Fruit fly (Drosophila melanogaster) whole organism, embryonic: Measurements from ENCODE around the gene Cht2.

Source experiments
- B-H1 ChIP-seq: fragments of 200-800 bp; sonication (Bioruptor generic); IDR thresholded peaks from 3 replicates; pipeline ENCODE4 v1.3.6; 2022; ENCODE audit warnings: missing biosample characterization, missing genetic modification characterization
- Bteb2 ChIP-seq: fragments of 200-800 bp; sonication (Bioruptor generic); optimal IDR thresholded peaks from 2 replicates; lab custom pipeline; 2016; ENCODE audit warnings: missing biosample characterization, missing genetic modification characterization
- CG10209 ChIP-seq: fragments of 200-800 bp; sonication (Bioruptor generic); optimal IDR thresholded peaks from 3 replicates; lab custom pipeline; 2017; ENCODE audit warnings: missing biosample characterization, mild to moderate bottlenecking, missing genetic modification characterization, missing genetic modification reagents
- CG10321 ChIP-seq: fragments of 200-800 bp; sonication (Bioruptor generic); IDR thresholded peaks from 2 replicates; pipeline ENCODE4 v1.3.6; 2022; ENCODE audit warnings: missing biosample characterization, missing genetic modification characterization
- CG10565 ChIP-seq: fragments of 200-800 bp; sonication (Bioruptor generic); optimal IDR thresholded peaks from 3 replicates; lab custom pipeline; 2016; ENCODE audit warnings: missing biosample characterization, mild to moderate bottlenecking, missing genetic modification characterization
- CG11398 ChIP-seq: fragments of 200-800 bp; sonication (Bioruptor generic); optimal IDR thresholded peaks from 2 replicates; lab custom pipeline; 2016; ENCODE audit warnings: missing biosample characterization, missing genetic modification characterization
- CG13894 ChIP-seq: fragments of 200-800 bp; sonication (Bioruptor generic); optimal IDR thresholded peaks from 3 replicates; lab custom pipeline; 2018; ENCODE audit warnings: missing biosample characterization, mild to moderate bottlenecking, missing genetic modification characterization, moderate library complexity
- CG14014 ChIP-seq: fragments of 200-800 bp; sonication (Bioruptor generic); IDR thresholded peaks from 2 replicates; pipeline ENCODE4 v1.3.6; 2022; ENCODE audit warnings: missing biosample characterization, missing genetic modification characterization
- CG2129 ChIP-seq: fragments of 200-800 bp; sonication (Bioruptor generic); IDR thresholded peaks from 2 replicates; pipeline ENCODE4 v1.3.6; 2022; ENCODE audit warnings: missing biosample characterization, missing genetic modification characterization; ENCODE audit not compliant: partially characterized antibody
- CG30431 ChIP-seq: fragments of 200-800 bp; sonication (Bioruptor generic); optimal IDR thresholded peaks from 2 replicates; lab custom pipeline; 2017; ENCODE audit warnings: missing biosample characterization, missing genetic modification characterization
- CG3407 ChIP-seq: fragments of 200-800 bp; sonication (Bioruptor generic); optimal IDR thresholded peaks from 2 replicates; lab custom pipeline; 2018; ENCODE audit warnings: missing biosample characterization, mild to moderate bottlenecking, missing genetic modification characterization
- CG6254 ChIP-seq: fragments of 200-800 bp; sonication (Bioruptor generic); optimal IDR thresholded peaks from 3 replicates; lab custom pipeline; 2017; ENCODE audit warnings: mild to moderate bottlenecking, missing biosample characterization, missing genetic modification reagents, missing genetic modification characterization
- CG6689 ChIP-seq: fragments of 200-800 bp; sonication (Bioruptor generic); IDR thresholded peaks from 2 replicates; pipeline ENCODE4 v1.3.6; 2022; ENCODE audit warnings: missing biosample characterization, missing genetic modification characterization
- CG8089 ChIP-seq: fragments of 200-800 bp; sonication (Bioruptor generic); optimal IDR thresholded peaks from 3 replicates; lab custom pipeline; 2016; ENCODE audit warnings: missing biosample characterization, missing genetic modification characterization
- CrebB ChIP-seq: fragments of 200-800 bp; sonication (Bioruptor generic); optimal IDR thresholded peaks from 3 replicates; lab custom pipeline; 2018; ENCODE audit warnings: missing biosample characterization, mild to moderate bottlenecking, missing genetic modification characterization
- Dad ChIP-seq: fragments of 200-800 bp; sonication (Bioruptor generic); optimal IDR thresholded peaks from 3 replicates; lab custom pipeline; 2016; ENCODE audit warnings: missing biosample characterization, missing genetic modification characterization
- Dfd ChIP-seq, 2 experiments: fragments of >200 bp; optimal IDR thresholded peaks; 2 replicates each; lab custom pipeline; 2017; ENCODE audit warnings: missing biosample characterization in 2 of 2, missing genetic modification characterization in 2 of 2
- Doc2 ChIP-seq: fragments of 200-800 bp; sonication (Bioruptor generic); IDR thresholded peaks from 2 replicates; pipeline ENCODE4 v1.3.6; 2022; ENCODE audit warnings: missing biosample characterization, missing genetic modification characterization
- Eip74EF ChIP-seq, 2 experiments: fragments of 200-800 bp in 1 of 2; fragments of >200 bp in 1 of 2; sonication (Bioruptor generic) in 1 of 2; optimal IDR thresholded peaks; 2 replicates each; lab custom pipeline; 2017 to 2019; ENCODE audit warnings: missing biosample characterization in 2 of 2, missing genetic modification characterization in 2 of 2, mild to moderate bottlenecking in 1 of 2, moderate library complexity in 1 of 2
- Ets65A ChIP-seq: fragments of 200-800 bp; sonication (Bioruptor generic); peaks from one replicate; lab custom pipeline; 2016; ENCODE audit warnings: missing biosample characterization, missing genetic modification characterization
- GATAe ChIP-seq: fragments of 200-800 bp; sonication (Bioruptor generic); conservative IDR thresholded peaks from 2 replicates; pipeline ENCODE4 v1.3.6; 2022; ENCODE audit warnings: missing biosample characterization, missing genetic modification characterization
- H2.0 ChIP-seq: fragments of 200-800 bp; sonication (Bioruptor generic); IDR thresholded peaks from 2 replicates; pipeline ENCODE4 v1.3.6; 2022; ENCODE audit warnings: missing biosample characterization, missing genetic modification characterization
- HmgD ChIP-seq: fragments of 200-800 bp; sonication (Bioruptor generic); optimal IDR thresholded peaks from 3 replicates; lab custom pipeline; 2016; ENCODE audit warnings: missing biosample characterization, missing genetic modification characterization
- Lim3 ChIP-seq: fragments of 200-800 bp; sonication (Bioruptor generic); IDR thresholded peaks from 2 replicates; pipeline ENCODE4 v1.3.6; 2022; ENCODE audit warnings: missing biosample characterization, missing genetic modification characterization
- Oli ChIP-seq: fragments of 200-800 bp; sonication (Bioruptor generic); optimal IDR thresholded peaks from 2 replicates; lab custom pipeline; 2018; ENCODE audit warnings: missing biosample characterization, mild to moderate bottlenecking, missing genetic modification characterization, moderate library complexity
- Pdp1 ChIP-seq, 2 experiments: fragments of 200-800 bp; sonication (Bioruptor generic); optimal IDR thresholded peaks; 3 replicates each; lab custom pipeline; 2016; ENCODE audit warnings: missing biosample characterization in 2 of 2, missing genetic modification characterization in 2 of 2, mild to moderate bottlenecking in 1 of 2, moderate library complexity in 1 of 2
- Ptx1 ChIP-seq: fragments of 200-800 bp; sonication (Bioruptor generic); IDR thresholded peaks from 2 replicates; pipeline ENCODE4 v1.3.6; 2022; ENCODE audit warnings: missing biosample characterization, missing genetic modification characterization
- Ravus ChIP-seq: fragments of 200-800 bp; sonication (Bioruptor generic); IDR thresholded peaks from 2 replicates; pipeline ENCODE4 v1.3.6; 2022; ENCODE audit warnings: missing biosample characterization, missing genetic modification characterization
- Trl ChIP-seq, 3 experiments: fragments of >200 bp in 2 of 3; fragments of 200-800 bp in 1 of 3; sonication (Bioruptor generic) in 1 of 3; optimal IDR thresholded peaks; 2 replicates in 1 of 3; 3 replicates in 2 of 3; lab custom pipeline; 2016 to 2017; ENCODE audit warnings: missing biosample characterization in 1 of 3, missing genetic modification characterization in 1 of 3
- Usf ChIP-seq: fragments of 200-800 bp; sonication (Bioruptor generic); optimal IDR thresholded peaks from 2 replicates; lab custom pipeline; 2017; ENCODE audit warnings: missing genotype, missing biosample characterization, missing genetic modification characterization
- amos ChIP-seq: fragments of 200-800 bp; sonication (Bioruptor generic); IDR thresholded peaks from 2 replicates; pipeline ENCODE4 v1.3.6; 2022; ENCODE audit warnings: missing biosample characterization, missing genetic modification characterization; ENCODE audit not compliant: partially characterized antibody
- bcd ChIP-seq: fragments of 200-800 bp; sonication (Bioruptor generic); optimal IDR thresholded peaks from 2 replicates; lab custom pipeline; 2017; ENCODE audit warnings: missing biosample characterization, mild to moderate bottlenecking, missing genetic modification characterization
- cas ChIP-seq: fragments of 200-800 bp; sonication (Bioruptor generic); IDR thresholded peaks from 2 replicates; pipeline ENCODE4 v1.3.6; 2022; ENCODE audit warnings: missing biosample characterization, missing genetic modification characterization
- dmrt11E ChIP-seq: fragments of 200-800 bp; sonication (Bioruptor generic); optimal IDR thresholded peaks from 3 replicates; lab custom pipeline; 2018; ENCODE audit warnings: missing biosample characterization, mild to moderate bottlenecking, missing genetic modification characterization, moderate library complexity
- ewg ChIP-seq: fragments of 200-800 bp; sonication (Bioruptor generic); optimal IDR thresholded peaks from 3 replicates; lab custom pipeline; 2017; ENCODE audit warnings: mild to moderate bottlenecking, missing biosample characterization, missing genetic modification reagents, missing genetic modification characterization
- eyg ChIP-seq: fragments of 200-800 bp; sonication (Bioruptor generic); optimal IDR thresholded peaks from 3 replicates; lab custom pipeline; 2016; ENCODE audit warnings: missing biosample characterization, missing genetic modification characterization
- ftz-f1 ChIP-seq: fragments of 200-800 bp; sonication (Bioruptor generic); optimal IDR thresholded peaks from 2 replicates; lab custom pipeline; 2016; ENCODE audit warnings: missing biosample characterization, missing genetic modification characterization
- gce ChIP-seq: fragments of 200-800 bp; sonication (Bioruptor generic); IDR thresholded peaks from 3 replicates; pipeline ENCODE4 v1.3.6; 2022; ENCODE audit warnings: missing biosample characterization, missing genetic modification characterization
- gcm ChIP-seq: fragments of 200-800 bp; sonication (Bioruptor generic); optimal IDR thresholded peaks from 2 replicates; lab custom pipeline; 2019; ENCODE audit warnings: missing biosample characterization, mild to moderate bottlenecking, missing genetic modification characterization, moderate library complexity
- insv ChIP-seq, 2 experiments: fragments of 200-800 bp; sonication (Bioruptor generic); optimal IDR thresholded peaks; 3 replicates each; lab custom pipeline; 2016 to 2018; ENCODE audit warnings: missing biosample characterization in 2 of 2, missing genetic modification characterization in 2 of 2
- kni ChIP-seq: fragments of 200-800 bp; sonication (Bioruptor generic); optimal IDR thresholded peaks from 3 replicates; lab custom pipeline; 2017; ENCODE audit warnings: mild to moderate bottlenecking, missing biosample characterization, missing genetic modification reagents, missing genetic modification characterization
- mld ChIP-seq: fragments of 200-800 bp; sonication (Bioruptor generic); IDR thresholded peaks from 3 replicates; pipeline ENCODE4 v1.3.6; 2022; ENCODE audit warnings: missing biosample characterization, missing genetic modification characterization; ENCODE audit not compliant: partially characterized antibody
- nerfin-1 ChIP-seq: fragments of 200-800 bp; sonication (Bioruptor generic); optimal IDR thresholded peaks from 3 replicates; lab custom pipeline; 2019; ENCODE audit warnings: missing biosample characterization, mild to moderate bottlenecking, missing genetic modification characterization, moderate library complexity
- sc ChIP-seq, 3 experiments: fragments of >200 bp in 2 of 3; fragments of 200-800 bp in 1 of 3; sonication (Bioruptor generic) in 1 of 3; optimal IDR thresholded peaks; 2 replicates in 2 of 3; 3 replicates in 1 of 3; lab custom pipeline; 2017; ENCODE audit warnings: mild to moderate bottlenecking in 1 of 3, missing biosample characterization in 1 of 3, missing genetic modification characterization in 1 of 3, missing genetic modification reagents in 1 of 3
- so ChIP-seq: fragments of 200-800 bp; sonication (Bioruptor generic); IDR thresholded peaks from 3 replicates; pipeline ENCODE4 v1.3.6; 2022; ENCODE audit warnings: missing biosample characterization, missing genetic modification characterization
- wor ChIP-seq: fragments of 200-800 bp; sonication (Bioruptor generic); IDR thresholded peaks from 2 replicates; pipeline ENCODE4 v1.3.6; 2022; ENCODE audit warnings: missing biosample characterization, missing genetic modification characterization
- zen2 ChIP-seq: fragments of 200-800 bp; sonication (Bioruptor generic); IDR thresholded peaks from 3 replicates; pipeline ENCODE4 v1.3.6; 2022; ENCODE audit warnings: missing biosample characterization, missing genetic modification characterization; ENCODE audit not compliant: partially characterized antibody

Cht2 gene

dm6 chr3L:1740129-1740975, 15.4 kb downstream of the Cht2 start (continued):
- TF ChIP-seq CG13894 (tag; lab: Kevin White, UChicago) (no peak), CrebB (no peak), ewg (GFP tag; lab: Kevin White, UChicago) (peak; percentile 42), Lim3 (GFP tag; lab: Robert Waterston, UW) (peak; percentile 53; the same call in 1 of the 2 replicates), Ptx1 (GFP tag; lab: Robert Waterston, UW) (peak; percentile 89), Trl (optimal IDR thresholded peaks at IDR 0.05; lab: Kevin White, UChicago) (no peak), Trl (GFP tag; optimal IDR thresholded peaks at IDR 0.05; lab: Kevin White, UChicago) (peak; percentile 33), Pdp1 (GFP tag; optimal IDR thresholded peaks at IDR 0.05; lab: Kevin White, UChicago) (peak; percentile 6 to 78), sc (optimal IDR thresholded peaks at IDR 0.05; lab: Kevin White, UChicago) (no peak), sc (GFP tag; optimal IDR thresholded peaks at IDR 0.05; lab: Kevin White, UChicago) (no peak), eyg (GFP tag; lab: Kevin White, UChicago) (peak; percentile 6), dmrt11E (tag; lab: Kevin White, UChicago) (no peak), ftz-f1 (no peak), CG3407 (GFP tag; lab: Kevin White, UChicago) (no peak), CG30431 (GFP tag; lab: Kevin White, UChicago) (peak; percentile 23), wor (GFP tag; lab: Robert Waterston, UW) (peak; percentile 40; the same call in 1 of the 2 replicates), Ets65A (GFP tag; lab: Kevin White, UChicago) (peak; percentile 94), Bteb2 (GFP tag; lab: Kevin White, UChicago) (peak; percentile 65), so (GFP tag; lab: Robert Waterston, UW) (peak; percentile 81), mld (no peak), Eip74EF (GFP tag; optimal IDR thresholded peaks at IDR 0.05; lab: Kevin White, UChicago) (peak in 1 of 2 experiments; percentile 70), zen2 (GFP tag; lab: Robert Waterston, UW) (no peak), Dfd (GFP tag; optimal IDR thresholded peaks at IDR 0.05; lab: Kevin White, UChicago) (no peak), CG10565 (GFP tag; lab: Kevin White, UChicago) (no peak), CG8089 (GFP tag; lab: Kevin White, UChicago) (peak; percentile 17), gcm (GFP tag; lab: Kevin White, UChicago) (no peak), B-H1 (GFP tag; lab: Robert Waterston, UW) (peak; percentile 81), insv (GFP tag; optimal IDR thresholded peaks at IDR 0.05; lab: Kevin White, UChicago) (no peak), amos (no peak), H2.0 (GFP tag; lab: Robert Waterston, UW) (peak; percentile 77), CG6254 (GFP tag; lab: Kevin White, UChicago) (no peak), kni (GFP tag; lab: Kevin White, UChicago) (no peak), CG11398 (GFP tag; lab: Kevin White, UChicago) (peak; percentile 9), bcd (GFP tag; lab: Kevin White, UChicago) (peak; percentile 56), cas (GFP tag; lab: Robert Waterston, UW) (0 out of 2 replicates have a peak, but pooled peaks have one; percentile 43), Oli (tag; lab: Kevin White, UChicago) (peak; percentile 83), GATAe (no peak), CG6689 (GFP tag; lab: Robert Waterston, UW) (peak; percentile 74), Usf (GFP tag; lab: Kevin White, UChicago) (peak; percentile 26), nerfin-1 (peak; percentile 22), HmgD (GFP tag; lab: Kevin White, UChicago) (no peak), Doc2 (GFP tag; lab: Robert Waterston, UW) (peak; percentile 16; the same call in 1 of the 2 replicates), gce (GFP tag; lab: Robert Waterston, UW) (peak; percentile 71; the same call in 1 of the 3 replicates), CG10321 (GFP tag; lab: Robert Waterston, UW) (peak; percentile 34; the same call in 1 of the 2 replicates), CG10209 (GFP tag; lab: Kevin White, UChicago) (peak; percentile 62), CG14014 (GFP tag; lab: Robert Waterston, UW) (peak; percentile 78), Ravus (peak; percentile 13; the same call in 1 of the 2 replicates), CG2129 (GFP tag; lab: Robert Waterston, UW) (no peak), Dad (GFP tag; lab: Kevin White, UChicago) (no peak)
